Fruit fly (Drosophila melanogaster): Measurements from ENCODE around the gene mRpL21.

mRpL21 gene

dm6 chr3L:19228371-19228817, 26.5 kb downstream of the mRpL21 start (continued):
- TF ChIP-seq grau (tag; optimal IDR thresholded peaks at IDR 0.05) (no peak), grn (GFP tag; optimal IDR thresholded peaks at IDR 0.05) (peak; percentile 79), crp (GFP tag; optimal IDR thresholded peaks at IDR 0.05) (no peak), lab (GFP tag; optimal IDR thresholded peaks at IDR 0.05) (peak; percentile 79), CG10565 (GFP tag; optimal IDR thresholded peaks at IDR 0.05) (no peak), CG43689 (GFP tag; IDR thresholded peaks at IDR 0.05) (no peak), CG18619 (GFP tag; optimal IDR thresholded peaks at IDR 0.05) (no peak), sug (tag; optimal IDR thresholded peaks at IDR 0.05) (peak; percentile 27), CG8281 (tag; optimal IDR thresholded peaks at IDR 0.05) (peak; percentile 30), Hr78 (GFP tag; optimal IDR thresholded peaks at IDR 0.05) (peak in 1 of 2 experiments; percentile 87), CG11723 (GFP tag; optimal IDR thresholded peaks at IDR 0.05) (no peak), CG2199 (GFP tag; IDR thresholded peaks at IDR 0.05) (0 out of 3 replicates have a peak, but pooled peaks have one; percentile 24), dysf (GFP tag; IDR thresholded peaks at IDR 0.05) (no peak)

dm6 chr3L:19225687-19226086, 29.2 kb downstream of the mRpL21 start:
- no peak for TF ChIP-seq pan (optimal IDR thresholded peaks at IDR 0.05)
- peak in 1 of 2 experiments; percentile 57 for TF ChIP-seq pan (GFP tag; optimal IDR thresholded peaks at IDR 0.05 in 1 of 2, IDR thresholded peaks at IDR 0.05 in 1 of 2)
- TF ChIP-seq CG8359 (GFP tag; optimal IDR thresholded peaks at IDR 0.05; ENCODE audit: borderline replicate concordance) = no peak
- TF ChIP-seq Awh (GFP tag; IDR thresholded peaks at IDR 0.05) = peak; percentile 85
- peak; percentile 58; the same call in 1 of the 2 replicates for TF ChIP-seq vvl (GFP tag; IDR thresholded peaks at IDR 0.05)
- TF ChIP-seq Pdp1 (GFP tag; optimal IDR thresholded peaks at IDR 0.05) = peak in 1 of 2 experiments; percentile 28
- peak; percentile 52 for TF ChIP-seq Vsx1 (GFP tag; optimal IDR thresholded peaks at IDR 0.05)

dm6 chr3L:19221455-19221854, 33.4 kb downstream of the mRpL21 start:
- TF ChIP-seq Awh (GFP tag; IDR thresholded peaks at IDR 0.05) = peak; percentile 51; the same call in 1 of the 2 replicates
- TF ChIP-seq kah (GFP tag; optimal IDR thresholded peaks at IDR 0.05) = no peak
- TF ChIP-seq so (GFP tag; IDR thresholded peaks at IDR 0.05) = 0 out of 3 replicates have a peak, but pooled peaks have one; percentile 39
- TF ChIP-seq ERR (GFP tag; optimal IDR thresholded peaks at IDR 0.05) = no peak
- no peak for TF ChIP-seq Blimp-1 (GFP tag; optimal IDR thresholded peaks at IDR 0.05)
- no peak for TF ChIP-seq CG8765 (GFP tag; IDR thresholded peaks at IDR 0.05)
- no peak for TF ChIP-seq CG30403 (GFP tag; optimal IDR thresholded peaks at IDR 0.05)
- no peak for TF ChIP-seq Atf-2 (GFP tag; optimal IDR thresholded peaks at IDR 0.05)
- 0 out of 3 replicates have a peak, but pooled peaks have one; percentile 21 for TF ChIP-seq ci (GFP tag; IDR thresholded peaks at IDR 0.05)
- TF ChIP-seq CG8290 (GFP tag; optimal IDR thresholded peaks at IDR 0.05) = no peak
- peak in 1 of 2 experiments; percentile 20 for TF ChIP-seq CG8290 (tag; optimal IDR thresholded peaks at IDR 0.05)
- peak; percentile 16 for TF ChIP-seq Hmr (GFP tag; optimal IDR thresholded peaks at IDR 0.05)
- no peak for TF ChIP-seq CG8944 (GFP tag; optimal IDR thresholded peaks at IDR 0.05)
- 0 out of 2 replicates have a peak, but pooled peaks have one; percentile 11 for TF ChIP-seq Atf6 (GFP tag; IDR thresholded peaks at IDR 0.05)
- peak; percentile 29 for TF ChIP-seq CG12769 (tag; optimal IDR thresholded peaks at IDR 0.05)
- no peak for TF ChIP-seq B-H1 (GFP tag; IDR thresholded peaks at IDR 0.05)
- no peak for TF ChIP-seq Hsf (GFP tag; optimal IDR thresholded peaks at IDR 0.05)
- TF ChIP-seq CG10543 (GFP tag; optimal IDR thresholded peaks at IDR 0.05) = peak; percentile 42
- TF ChIP-seq pfk (GFP tag; optimal IDR thresholded peaks at IDR 0.05) = no peak
- TF ChIP-seq CG9932 (GFP tag; IDR thresholded peaks at IDR 0.05) = peak; percentile 10; the same call in 1 of the 2 replicates
- TF ChIP-seq HmgZ (tag; optimal IDR thresholded peaks at IDR 0.05) = no peak
- TF ChIP-seq caup (GFP tag; optimal IDR thresholded peaks at IDR 0.05; ENCODE audit: severe bottlenecking) = peak; percentile 2
- peak; percentile 0 for TF ChIP-seq kni (GFP tag; optimal IDR thresholded peaks at IDR 0.05)
- peak; percentile 58 for TF ChIP-seq Med (GFP tag)
- no peak for TF ChIP-seq Lhr (GFP tag; optimal IDR thresholded peaks at IDR 0.05)
- TF ChIP-seq MBD-R2 (GFP tag; IDR thresholded peaks at IDR 0.05) = no peak
- no peak for TF ChIP-seq CG18619 (GFP tag; optimal IDR thresholded peaks at IDR 0.05)
- 0 out of 4 replicates have a peak, but pooled peaks have one; percentile 45 for TF ChIP-seq chinmo (GFP tag; IDR thresholded peaks at IDR 0.05; ENCODE audit: partially characterized antibody)
- no peak for TF ChIP-seq shn (GFP tag; optimal IDR thresholded peaks at IDR 0.05)
